Worm (Caenorhabditis elegans) whole organism, L4 larva: ENCODE measurements around the gene ZK105.5.
A peak's percentile ranks its signal among the peaks of the same experiment; 100 is the strongest.
"Not testable (repeated sequence)": the region's sequence is repeated elsewhere in the genome, so short reads cannot be mapped to it uniquely, and the experiment has no call there.

Source experiments
- F10B5.3 ChIP-seq: sonication (generic microtip); optimal IDR thresholded peaks from 2 replicates; lab custom pipeline; 2016; ENCODE audit warnings: mild to moderate bottlenecking, missing genetic modification characterization, missing compliant biosample characterization
- F26F4.8 ChIP-seq: fragments of 200-800 bp; sonication (Bioruptor generic); conservative IDR thresholded peaks from 2 replicates; pipeline ENCODE4 v1.3.6; 2022; ENCODE audit warnings: missing genetic modification characterization, missing compliant biosample characterization
- F37D6.2 ChIP-seq: sonication (generic microtip); optimal IDR thresholded peaks from 2 replicates; lab custom pipeline; 2016; ENCODE audit warnings: mild to moderate bottlenecking, missing genetic modification characterization, missing compliant biosample characterization
- F44E2.7 ChIP-seq: fragments of 200-800 bp; sonication (Bioruptor generic); IDR thresholded peaks from 2 replicates; pipeline ENCODE4 v2.1.2; 2022; ENCODE audit warnings: missing genetic modification characterization, missing compliant biosample characterization
- R02D3.7 ChIP-seq: fragments of 150-350 bp; sonication (generic microtip); optimal IDR thresholded peaks from 3 replicates; lab custom pipeline; 2014; ENCODE audit warnings: missing biosample characterization, missing genetic modification characterization
- T20F7.1 ChIP-seq: fragments of 200-800 bp; sonication (Bioruptor generic); optimal IDR thresholded peaks from 2 replicates; lab custom pipeline; 2018; ENCODE audit warnings: mild to moderate bottlenecking, missing genetic modification characterization, missing compliant biosample characterization
- Y75B8A.6 ChIP-seq: fragments of 200-800 bp; sonication (Bioruptor generic); IDR thresholded peaks from 2 replicates; pipeline ENCODE4 v1.3.6; 2022; ENCODE audit warnings: missing genetic modification reagents, missing genetic modification characterization, missing compliant biosample characterization
- ZK546.5 ChIP-seq, 2 experiments: sonication (generic microtip); optimal IDR thresholded peaks; 2 replicates each; lab custom pipeline; 2017; ENCODE audit warnings: missing biosample characterization in 2 of 2, missing genetic modification characterization in 2 of 2
- aha-1 ChIP-seq: fragments of 150-350 bp; peaks from one replicate; lab custom pipeline; 2014; ENCODE audit warnings: missing biosample characterization, missing genetic modification characterization
- arid-1 ChIP-seq: fragments of 200-800 bp; sonication (Bioruptor generic); conservative IDR thresholded peaks from 2 replicates; pipeline ENCODE4 v1.3.6; 2022; ENCODE audit warnings: missing genetic modification reagents, missing genetic modification characterization, missing compliant biosample characterization
- ceh-28 ChIP-seq: fragments of 150-350 bp; optimal IDR thresholded peaks from 2 replicates; lab custom pipeline; 2014; ENCODE audit warnings: missing biosample characterization, missing genetic modification reagents, missing genetic modification characterization
- ceh-32 ChIP-seq: sonication (generic microtip); optimal IDR thresholded peaks from 2 replicates; lab custom pipeline; 2016; ENCODE audit warnings: mild to moderate bottlenecking, missing genetic modification characterization, missing compliant biosample characterization; ENCODE audit not compliant: poor library complexity
- ceh-44 ChIP-seq: fragments of 200-800 bp; sonication (Bioruptor generic); IDR thresholded peaks from 2 replicates; pipeline ENCODE4 v1.3.6; 2022; ENCODE audit warnings: missing genetic modification reagents, missing genetic modification characterization, missing compliant biosample characterization
- ceh-82 ChIP-seq: sonication (generic microtip); optimal IDR thresholded peaks from 2 replicates; lab custom pipeline; 2017; ENCODE audit warnings: missing biosample characterization, missing genetic modification characterization
- ces-1 ChIP-seq: fragments of 150-350 bp; sonication (generic microtip); optimal IDR thresholded peaks from 4 replicates; lab custom pipeline; 2014; ENCODE audit warnings: missing biosample characterization, missing genetic modification reagents, missing genetic modification characterization
- ctbp-1 ChIP-seq: fragments of 200-800 bp; sonication (Bioruptor generic); IDR thresholded peaks from 2 replicates; pipeline ENCODE4 v1.3.6; 2022; ENCODE audit warnings: missing genetic modification reagents, missing genetic modification characterization, missing compliant biosample characterization
- daf-12 ChIP-seq: fragments of 150-350 bp; optimal IDR thresholded peaks from 2 replicates; lab custom pipeline; 2014; ENCODE audit warnings: missing biosample characterization, missing genetic modification reagents, missing genetic modification characterization
- daf-8 ChIP-seq: fragments of 200-800 bp; sonication (Bioruptor generic); IDR thresholded peaks from 2 replicates; pipeline ENCODE4 v1.3.6; 2022; ENCODE audit warnings: missing genetic modification characterization, missing compliant biosample characterization
- dmd-8 ChIP-seq: fragments of 200-800 bp; sonication (Bioruptor generic); IDR thresholded peaks from 2 replicates; pipeline ENCODE4 v1.3.6; 2022; ENCODE audit warnings: missing genetic modification characterization, missing compliant biosample characterization
- dpl-1 ChIP-seq: fragments of 150-350 bp; optimal IDR thresholded peaks from 2 replicates; lab custom pipeline; 2014; ENCODE audit warnings: missing biosample characterization, missing genetic modification reagents, missing genetic modification characterization
- duxl-1 ChIP-seq: sonication (generic microtip); optimal IDR thresholded peaks from 2 replicates; lab custom pipeline; 2016; ENCODE audit warnings: mild to moderate bottlenecking, missing genetic modification characterization, moderate library complexity, missing compliant biosample characterization; ENCODE audit not compliant: poor library complexity
- dve-1 ChIP-seq: sonication (generic microtip); optimal IDR thresholded peaks from 2 replicates; lab custom pipeline; 2017; ENCODE audit warnings: antibody characterized with exemption, mild to moderate bottlenecking, missing genetic modification characterization, missing compliant biosample characterization; ENCODE audit not compliant: insufficient read depth
- egl-27 ChIP-seq: sonication (generic microtip); optimal IDR thresholded peaks from 3 replicates; lab custom pipeline; 2017; ENCODE audit warnings: missing biosample characterization, missing genetic modification reagents, missing genetic modification characterization
- fos-1 ChIP-seq: fragments of 150-350 bp; optimal IDR thresholded peaks from 2 replicates; lab custom pipeline; 2014; ENCODE audit warnings: missing biosample characterization, missing genetic modification characterization
- hlh-11 ChIP-seq: fragments of 200-800 bp; sonication (Bioruptor generic); optimal IDR thresholded peaks from 2 replicates; lab custom pipeline; 2018; ENCODE audit warnings: mild to moderate bottlenecking, missing genetic modification characterization, missing compliant biosample characterization
- jun-1 ChIP-seq: fragments of 150-350 bp; optimal IDR thresholded peaks from 2 replicates; lab custom pipeline; 2014; ENCODE audit warnings: missing biosample characterization, missing genetic modification reagents, missing genetic modification characterization
- lin-38 ChIP-seq: fragments of 200-800 bp; sonication (Bioruptor generic); IDR thresholded peaks from 2 replicates; pipeline ENCODE4 v1.3.6; 2022; ENCODE audit warnings: missing genetic modification reagents, missing genetic modification characterization, missing compliant biosample characterization
- lin-39 ChIP-seq: fragments of 150-350 bp; optimal IDR thresholded peaks from 2 replicates; lab custom pipeline; 2014; ENCODE audit warnings: missing biosample characterization, missing genetic modification reagents, missing genetic modification characterization
- lsy-2 ChIP-seq, 2 experiments: fragments of 150-350 bp in 1 of 2; sonication (generic microtip) in 1 of 2; optimal IDR thresholded peaks; 2 replicates each; lab custom pipeline; 2014 to 2017; ENCODE audit warnings: missing biosample characterization in 2 of 2, missing genetic modification characterization in 2 of 2
- mes-2 ChIP-seq: sonication (generic microtip); optimal IDR thresholded peaks from 2 replicates; lab custom pipeline; 2016; ENCODE audit warnings: missing genotype, mild to moderate bottlenecking, missing genetic modification characterization, missing compliant biosample characterization; ENCODE audit not compliant: poor library complexity, severe bottlenecking
- nhr-111 ChIP-seq: fragments of 200-800 bp; sonication (Bioruptor generic); optimal IDR thresholded peaks from 2 replicates; lab custom pipeline; 2018; ENCODE audit warnings: mild to moderate bottlenecking, missing genetic modification characterization, missing compliant biosample characterization
- nhr-237 ChIP-seq: sonication (generic microtip); optimal IDR thresholded peaks from 2 replicates; lab custom pipeline; 2017; ENCODE audit warnings: missing biosample characterization, missing genetic modification characterization
- nhr-28 ChIP-seq: fragments of 150-350 bp; optimal IDR thresholded peaks from 2 replicates; lab custom pipeline; 2014; ENCODE audit warnings: missing biosample characterization, missing genetic modification characterization
- nhr-76 ChIP-seq: fragments of 150-350 bp; optimal IDR thresholded peaks from 2 replicates; lab custom pipeline; 2014; ENCODE audit warnings: missing biosample characterization, missing genetic modification characterization
- rbr-2 ChIP-seq: sonication (generic microtip); optimal IDR thresholded peaks from 2 replicates; lab custom pipeline; 2016; ENCODE audit warnings: missing genotype, missing genetic modification characterization, missing compliant biosample characterization
- snpc-4 ChIP-seq: fragments of 150-350 bp; optimal IDR thresholded peaks from 2 replicates; lab custom pipeline; 2014; ENCODE audit warnings: missing biosample characterization, missing genetic modification characterization
- unc-39 ChIP-seq: sonication (generic microtip); optimal IDR thresholded peaks from 2 replicates; lab custom pipeline; 2017; ENCODE audit warnings: missing biosample characterization, missing genetic modification characterization
- unc-62 ChIP-seq, 3 experiments: fragments of 150-350 bp in 1 of 3; sonication (generic microtip); optimal IDR thresholded peaks in 2 of 3; peaks in 1 of 3; 1 replicate in 1 of 3; 2 replicates in 2 of 3; lab custom pipeline; 2014 to 2017; ENCODE audit warnings: missing biosample characterization in 3 of 3, missing genetic modification characterization in 3 of 3, missing genetic modification reagents in 3 of 3, missing genotype in 1 of 3
- ztf-7 ChIP-seq: fragments of 150-350 bp; optimal IDR thresholded peaks from 2 replicates; lab custom pipeline; 2014; ENCODE audit warnings: missing biosample characterization, missing genetic modification characterization

ZK105.5 gene

ce11 chrV:7703536-7703935 is 14.0 kb downstream of the ZK105.5 start, which contains the start of gene srsx-40:
Gene srsx-40 (minus strand): TSS chrV:7703636.
- not testable (repeated sequence) for TF ChIP-seq R02D3.7, egl-27, snpc-4 (tag; lab: Kevin White, UChicago)

ce11 chrV:7696842-7697241 is 20.7 kb downstream of the ZK105.5 start, which contains the start of gene ZK105.3:
Gene ZK105.3 (plus strand): TSS chrV:7697142.
- TF ChIP-seq ces-1 (GFP tag; lab: Kevin White, UChicago) (no peak), fos-1 (tag; lab: Kevin White, UChicago) (no peak), F44E2.7 (no peak), F26F4.8 (no peak), ceh-28 (tag; lab: Kevin White, UChicago) (no peak), dpl-1 (no peak)

ce11 chrV:7693394-7693793 is 24.1 kb downstream of the ZK105.5 start, which contains the start of gene C12D5.10:
Gene C12D5.10 (minus strand): TSS chrV:7693494.
- TF ChIP-seq unc-39 (tag; lab: Kevin White, UChicago) (no peak), arid-1 (GFP tag; lab: Robert Waterston, UW) (no peak), Y75B8A.6 (no peak), snpc-4 (tag; lab: Kevin White, UChicago) (no peak), nhr-76 (no peak), daf-8 (GFP tag; lab: Robert Waterston, UW) (no peak), R02D3.7 (tag; lab: Kevin White, UChicago) (no peak), F37D6.2 (no peak), rbr-2 (no peak), lin-38 (no peak), lsy-2 (tag; optimal IDR thresholded peaks at IDR 0.05; lab: Kevin White, UChicago) (no peak), ceh-44 (GFP tag; lab: Robert Waterston, UW) (no peak), nhr-28 (tag; lab: Kevin White, UChicago) (no peak), ceh-32 (no peak), mes-2 (tag; lab: Kevin White, UChicago) (no peak), nhr-237 (tag; lab: Kevin White, UChicago) (no peak), ztf-7 (tag; lab: Kevin White, UChicago) (no peak), dve-1 (tag; lab: Kevin White, UChicago) (no peak), ceh-82 (tag; lab: Kevin White, UChicago) (no peak), duxl-1 (tag; lab: Kevin White, UChicago) (no peak)

ce11 chrV:7690637-7691036 is 26.9 kb downstream of the ZK105.5 start:
- TF ChIP-seq nhr-111 (GFP tag; lab: Kevin White, UChicago): no peak
- peak in 1 of 2 experiments; percentile 90 for TF ChIP-seq unc-62 (GFP tag; optimal IDR thresholded peaks at IDR 0.05 in 1 of 2; lab: Kevin White, UChicago)
- TF ChIP-seq unc-62 (tag; optimal IDR thresholded peaks at IDR 0.05; lab: Kevin White, UChicago): no peak
- TF ChIP-seq lin-39 (tag; lab: Kevin White, UChicago): no peak

DNA sequence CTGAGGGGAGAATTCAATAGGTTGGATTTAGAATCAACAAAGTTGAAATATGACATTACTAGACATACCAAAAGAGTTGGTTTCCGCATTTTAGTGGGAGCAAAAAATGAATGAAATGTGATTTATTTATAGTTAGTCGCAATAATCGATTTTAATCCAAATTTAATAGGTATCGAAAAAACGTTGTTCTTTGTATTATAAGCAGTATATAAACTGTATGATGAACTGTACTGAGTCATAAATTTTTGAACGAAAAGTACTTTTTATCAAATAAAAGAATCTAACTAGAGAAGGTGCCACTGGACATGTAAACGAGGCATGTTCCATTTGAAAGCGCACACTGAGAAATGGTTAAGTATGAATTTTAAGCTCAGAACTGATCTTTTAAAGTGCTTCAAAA is 27.6 kb downstream of the ZK105.5 start, which contains the start of gene C12D5.9:
Gene C12D5.9 (minus strand): TSS at position 101 of the 400 bp plus-strand sequence.
- TF ChIP-seq jun-1 (tag; lab: Kevin White, UChicago) (no peak), aha-1 (no peak), F10B5.3 (tag; lab: Kevin White, UChicago) (no peak), ctbp-1 (GFP tag; lab: Robert Waterston, UW) (no peak), hlh-11 (tag; lab: Kevin White, UChicago) (no peak), daf-12 (no peak), dmd-8 (no peak), F44E2.7 (no peak), nhr-237 (tag; lab: Kevin White, UChicago) (no peak), unc-39 (tag; lab: Kevin White, UChicago) (no peak), dpl-1 (no peak), fos-1 (tag; lab: Kevin White, UChicago) (no peak), T20F7.1 (no peak), ceh-28 (tag; lab: Kevin White, UChicago) (no peak), ZK546.5 (tag; optimal IDR thresholded peaks at IDR 0.05; lab: Kevin White, UChicago) (no peak)
